Fruit fly (Drosophila melanogaster) whole organism, embryonic: ENCODE measurements around the gene rols.

Experiments
- ATbp ChIP-seq: fragments of 200-800 bp; sonication (Bioruptor generic); optimal IDR thresholded peaks from 2 replicates; lab custom pipeline; 2017; ENCODE audit warnings: missing biosample characterization, mild to moderate bottlenecking, missing genetic modification characterization, missing genetic modification reagents
- Atf3 ChIP-seq: fragments of 200-800 bp; sonication (Bioruptor generic); optimal IDR thresholded peaks from 3 replicates; lab custom pipeline; 2016; ENCODE audit warnings: missing biosample characterization, missing genetic modification characterization
- Blimp-1 ChIP-seq: fragments of 200-800 bp; sonication (Bioruptor generic); optimal IDR thresholded peaks from 3 replicates; lab custom pipeline; 2018; ENCODE audit warnings: missing biosample characterization, missing genetic modification characterization, mild to moderate bottlenecking, moderate library complexity, missing genetic modification reagents
- CG11504 ChIP-seq: fragments of 200-800 bp; sonication (Bioruptor generic); optimal IDR thresholded peaks from 3 replicates; lab custom pipeline; 2019; ENCODE audit warnings: missing biosample characterization, mild to moderate bottlenecking, missing genetic modification characterization, moderate library complexity
- CG11560 ChIP-seq: fragments of 200-800 bp; sonication (Bioruptor generic); IDR thresholded peaks from 3 replicates; pipeline ENCODE4 v1.3.6; 2022; ENCODE audit warnings: missing biosample characterization, missing genetic modification characterization
- CG11723 ChIP-seq: fragments of 200-800 bp; sonication (Bioruptor generic); optimal IDR thresholded peaks from 2 replicates; lab custom pipeline; 2017; ENCODE audit warnings: missing biosample characterization, mild to moderate bottlenecking, missing genetic modification characterization
- CG13123 ChIP-seq: fragments of 200-800 bp; sonication (Bioruptor generic); optimal IDR thresholded peaks from 2 replicates; lab custom pipeline; 2016; ENCODE audit warnings: missing biosample characterization, missing genetic modification characterization
- CG14014 ChIP-seq: fragments of 200-800 bp; sonication (Bioruptor generic); IDR thresholded peaks from 2 replicates; pipeline ENCODE4 v1.3.6; 2022; ENCODE audit warnings: missing biosample characterization, missing genetic modification characterization
- CG17829 ChIP-seq: fragments of 200-800 bp; optimal IDR thresholded peaks from 2 replicates; lab custom pipeline; 2019; ENCODE audit warnings: missing biosample characterization, mild to moderate bottlenecking, missing genetic modification characterization, moderate library complexity
- CG30020 ChIP-seq: fragments of 200-800 bp; optimal IDR thresholded peaks from 2 replicates; lab custom pipeline; 2019; ENCODE audit warnings: missing biosample characterization, mild to moderate bottlenecking, missing genetic modification characterization, moderate library complexity
- CG30403 ChIP-seq: fragments of 200-800 bp; sonication (Bioruptor generic); optimal IDR thresholded peaks from 3 replicates; lab custom pipeline; 2016; ENCODE audit warnings: missing biosample characterization, missing genetic modification characterization
- CG3995 ChIP-seq: fragments of 200-800 bp; sonication (Bioruptor generic); optimal IDR thresholded peaks from 3 replicates; lab custom pipeline; 2016; ENCODE audit warnings: missing biosample characterization, missing genetic modification characterization
- CG4854 ChIP-seq: fragments of 200-800 bp; sonication (Bioruptor generic); optimal IDR thresholded peaks from 2 replicates; lab custom pipeline; 2016; ENCODE audit warnings: missing biosample characterization, missing genetic modification characterization, inconsistent platforms
- CG6654 ChIP-seq: fragments of 200-800 bp; sonication (Bioruptor generic); optimal IDR thresholded peaks from 2 replicates; lab custom pipeline; 2017; ENCODE audit warnings: missing biosample characterization, mild to moderate bottlenecking, missing genetic modification characterization
- CG9817 ChIP-seq: fragments of 200-800 bp; sonication (Bioruptor generic); optimal IDR thresholded peaks from 2 replicates; lab custom pipeline; 2018; ENCODE audit warnings: missing biosample characterization, mild to moderate bottlenecking, missing genetic modification characterization, moderate library complexity
- CHES-1-like ChIP-seq: fragments of 200-800 bp; sonication (Bioruptor generic); optimal IDR thresholded peaks from 2 replicates; lab custom pipeline; 2016; ENCODE audit warnings: missing biosample characterization, missing genetic modification characterization
- D19A ChIP-seq: fragments of 200-800 bp; optimal IDR thresholded peaks from 3 replicates; lab custom pipeline; 2019; ENCODE audit warnings: missing biosample characterization, mild to moderate bottlenecking, missing genetic modification characterization, moderate library complexity
- D19B ChIP-seq: fragments of 200-800 bp; sonication (Bioruptor generic); optimal IDR thresholded peaks from 2 replicates; lab custom pipeline; 2017; ENCODE audit warnings: missing biosample characterization, mild to moderate bottlenecking, missing genetic modification characterization
- Ets65A ChIP-seq: fragments of 200-800 bp; sonication (Bioruptor generic); peaks from one replicate; lab custom pipeline; 2016; ENCODE audit warnings: missing biosample characterization, missing genetic modification characterization
- HLH4C ChIP-seq: fragments of 200-800 bp; sonication (Bioruptor generic); IDR thresholded peaks from 3 replicates; pipeline ENCODE4 v1.3.6; 2022; ENCODE audit warnings: missing biosample characterization, missing genetic modification characterization; ENCODE audit not compliant: partially characterized antibody
- HLHmδ ChIP-seq: fragments of 200-800 bp; sonication (Bioruptor generic); optimal IDR thresholded peaks from 2 replicates; lab custom pipeline; 2018; ENCODE audit warnings: missing biosample characterization, mild to moderate bottlenecking, missing genetic modification characterization, moderate library complexity
- Hand ChIP-seq: fragments of 200-800 bp; sonication (Bioruptor generic); optimal IDR thresholded peaks from 2 replicates; lab custom pipeline; 2017; ENCODE audit warnings: mild to moderate bottlenecking, missing biosample characterization, missing genetic modification reagents, missing genetic modification characterization
- Mrtf ChIP-seq: fragments of 200-800 bp; sonication (Bioruptor generic); IDR thresholded peaks from 3 replicates; pipeline ENCODE4 v1.3.6; 2022; ENCODE audit warnings: missing biosample characterization, missing genetic modification characterization
- Opbp ChIP-seq: fragments of 200-800 bp; sonication (Bioruptor generic); IDR thresholded peaks from 3 replicates; pipeline ENCODE4 v1.3.6; 2022; ENCODE audit warnings: missing biosample characterization, missing genetic modification characterization; ENCODE audit not compliant: partially characterized antibody
- Spps ChIP-seq: fragments of 200-800 bp; sonication (Bioruptor generic); optimal IDR thresholded peaks from 2 replicates; lab custom pipeline; 2018; ENCODE audit warnings: missing biosample characterization, mild to moderate bottlenecking, missing genetic modification characterization
- ab ChIP-seq: fragments of 200-800 bp; sonication (Bioruptor generic); optimal IDR thresholded peaks from 2 replicates; lab custom pipeline; 2016; ENCODE audit warnings: missing biosample characterization, missing genetic modification characterization
- al ChIP-seq: fragments of 200-800 bp; sonication (Bioruptor generic); IDR thresholded peaks from 2 replicates; pipeline ENCODE4 v1.3.6; 2022; ENCODE audit warnings: missing biosample characterization, missing genetic modification characterization
- ase ChIP-seq: fragments of 200-800 bp; sonication (Bioruptor generic); IDR thresholded peaks from 3 replicates; pipeline ENCODE4 v1.3.6; 2022; ENCODE audit warnings: missing biosample characterization, missing genetic modification characterization
- chm ChIP-seq: fragments of 200-800 bp; sonication (Bioruptor generic); IDR thresholded peaks from 2 replicates; pipeline ENCODE4 v1.3.6; 2022; ENCODE audit warnings: missing biosample characterization, missing genetic modification characterization
- cwo ChIP-seq: fragments of 200-800 bp; sonication (Bioruptor generic); optimal IDR thresholded peaks from 3 replicates; lab custom pipeline; 2017; ENCODE audit warnings: missing biosample characterization, missing genetic modification characterization, mild to moderate bottlenecking, moderate library complexity, missing genetic modification reagents
- da ChIP-seq: fragments of 200-800 bp; sonication (Bioruptor generic); optimal IDR thresholded peaks from 2 replicates; lab custom pipeline; 2016; ENCODE audit warnings: missing biosample characterization, missing genetic modification characterization
- dm ChIP-seq: fragments of 200-800 bp; sonication (Bioruptor generic); optimal IDR thresholded peaks from 3 replicates; lab custom pipeline; 2016; ENCODE audit warnings: missing biosample characterization, missing genetic modification characterization
- dmrt99B ChIP-seq: fragments of 200-800 bp; sonication (Bioruptor generic); optimal IDR thresholded peaks from 2 replicates; lab custom pipeline; 2018; ENCODE audit warnings: missing biosample characterization, mild to moderate bottlenecking, missing genetic modification characterization, moderate library complexity
- dpn ChIP-seq, 2 experiments: fragments of 200-800 bp; sonication (Bioruptor generic); optimal IDR thresholded peaks; 3 replicates each; lab custom pipeline; 2016; ENCODE audit warnings: missing biosample characterization in 2 of 2, missing genetic modification characterization in 2 of 2
- grn ChIP-seq: fragments of 200-800 bp; sonication (Bioruptor generic); optimal IDR thresholded peaks from 3 replicates; lab custom pipeline; 2017; ENCODE audit warnings: missing biosample characterization, missing genetic modification characterization
- mam ChIP-seq: fragments of 200-800 bp; sonication (Bioruptor generic); optimal IDR thresholded peaks from 3 replicates; lab custom pipeline; 2016; ENCODE audit warnings: missing biosample characterization, missing genetic modification characterization
- mirr ChIP-seq: fragments of 200-800 bp; sonication (Bioruptor generic); optimal IDR thresholded peaks from 3 replicates; lab custom pipeline; 2018; ENCODE audit warnings: missing biosample characterization, mild to moderate bottlenecking, missing genetic modification characterization
- nau ChIP-seq: fragments of 200-800 bp; sonication (Bioruptor generic); optimal IDR thresholded peaks from 3 replicates; lab custom pipeline; 2017; ENCODE audit warnings: missing biosample characterization, mild to moderate bottlenecking, missing genetic modification characterization, missing genetic modification reagents
- nmo ChIP-seq: fragments of 200-800 bp; sonication (Bioruptor generic); optimal IDR thresholded peaks from 2 replicates; lab custom pipeline; 2018; ENCODE audit warnings: missing biosample characterization, mild to moderate bottlenecking, missing genetic modification characterization, moderate library complexity
- onecut ChIP-seq: fragments of 200-800 bp; sonication (Bioruptor generic); IDR thresholded peaks from 2 replicates; pipeline ENCODE4 v1.3.6; 2022; ENCODE audit warnings: missing biosample characterization, missing genetic modification characterization
- pros ChIP-seq: fragments of 200-800 bp; sonication (Bioruptor generic); optimal IDR thresholded peaks from 3 replicates; lab custom pipeline; 2019; ENCODE audit warnings: missing biosample characterization, mild to moderate bottlenecking, missing genetic modification characterization, moderate library complexity
- row ChIP-seq: fragments of 200-800 bp; sonication (Bioruptor generic); IDR thresholded peaks from 3 replicates; pipeline ENCODE4 v1.3.6; 2022; ENCODE audit warnings: missing biosample characterization, missing genetic modification characterization
- salm ChIP-seq: fragments of 200-800 bp; sonication (Bioruptor generic); optimal IDR thresholded peaks from 2 replicates; lab custom pipeline; 2018; ENCODE audit warnings: missing biosample characterization, mild to moderate bottlenecking, missing genetic modification characterization
- sob ChIP-seq: fragments of 200-800 bp; sonication (Bioruptor generic); IDR thresholded peaks from 2 replicates; pipeline ENCODE4 v1.3.6; 2022; ENCODE audit warnings: missing biosample characterization, missing genetic modification characterization
- stwl ChIP-seq: fragments of 200-800 bp; sonication (Bioruptor generic); optimal IDR thresholded peaks from 3 replicates; lab custom pipeline; 2018; ENCODE audit warnings: missing biosample characterization, mild to moderate bottlenecking, missing genetic modification characterization, moderate library complexity
- sug ChIP-seq: fragments of 200-800 bp; optimal IDR thresholded peaks from 2 replicates; lab custom pipeline; 2019; ENCODE audit warnings: missing biosample characterization, mild to moderate bottlenecking, missing genetic modification characterization, moderate library complexity
- twi ChIP-seq: fragments of 200-800 bp; optimal IDR thresholded peaks from 2 replicates; lab custom pipeline; 2019; ENCODE audit warnings: missing biosample characterization, mild to moderate bottlenecking, missing genetic modification characterization, moderate library complexity
- unpg ChIP-seq: fragments of 200-800 bp; sonication (Bioruptor generic); optimal IDR thresholded peaks from 3 replicates; lab custom pipeline; 2018; ENCODE audit warnings: missing biosample characterization, mild to moderate bottlenecking, missing genetic modification characterization, moderate library complexity

The rols gene

dm6 chr3L:12002321-12003248 lies 62.1 kb downstream of the rols start, which contains the start of the genes Pop2 and CG6928 (continued):
- TF ChIP-seq CG14014 (GFP tag; lab: Robert Waterston, UW) (peak; percentile 63; the same call in 1 of the 2 replicates), nau (GFP tag; lab: Kevin White, UChicago) (no peak), dmrt99B (tag; lab: Kevin White, UChicago) (no peak), HLHmδ (no peak), HLH4C (GFP tag; lab: Robert Waterston, UW) (peak; percentile 74), Mrtf (GFP tag; lab: Robert Waterston, UW) (peak; percentile 47; the same call in 1 of the 3 replicates), D19B (GFP tag; lab: Kevin White, UChicago) (peak; percentile 19), Opbp (peak; percentile 79), twi (tag; lab: Kevin White, UChicago) (peak; percentile 48), cwo (GFP tag; lab: Kevin White, UChicago) (no peak), ase (GFP tag; lab: Robert Waterston, UW) (no peak), sob (GFP tag; lab: Robert Waterston, UW) (peak; percentile 87), mam (GFP tag; lab: Kevin White, UChicago) (peak; percentile 88), ATbp (GFP tag; lab: Kevin White, UChicago) (no peak), stwl (tag; lab: Kevin White, UChicago) (peak; percentile 97), ab (peak; percentile 57), da (peak; percentile 42), Ets65A (peak; percentile 99), CG4854 (GFP tag; lab: Kevin White, UChicago) (peak; percentile 74), CG30020 (peak; percentile 42), dm (GFP tag; lab: Kevin White, UChicago) (peak; percentile 78), Atf3 (GFP tag; lab: Kevin White, UChicago) (peak; percentile 48), al (GFP tag; lab: Robert Waterston, UW) (peak; percentile 56), CG11723 (GFP tag; lab: Kevin White, UChicago) (peak; percentile 40), Blimp-1 (GFP tag; lab: Kevin White, UChicago) (peak; percentile 42), D19A (tag; lab: Kevin White, UChicago) (no peak), grn (GFP tag; lab: Kevin White, UChicago) (no peak), CG3995 (peak; percentile 10), dpn (GFP tag; optimal IDR thresholded peaks at IDR 0.05; lab: Kevin White, UChicago) (peak; percentile 79 to 88), pros (GFP tag; lab: Kevin White, UChicago) (no peak), chm (peak; percentile 29; the same call in 1 of the 2 replicates), mirr (GFP tag; lab: Kevin White, UChicago) (no peak), onecut (no peak), row (peak; percentile 77), sug (tag; lab: Kevin White, UChicago) (peak; percentile 67), nmo (GFP tag; lab: Kevin White, UChicago) (peak; percentile 84), Spps (tag; lab: Kevin White, UChicago) (peak; percentile 0), CG30403 (GFP tag; lab: Kevin White, UChicago) (peak; percentile 86), CG17829 (tag; lab: Kevin White, UChicago) (peak; percentile 58), CG13123 (GFP tag; lab: Kevin White, UChicago) (peak; percentile 63), CG11504 (tag; lab: Kevin White, UChicago) (peak; percentile 71), CHES-1-like (peak; percentile 92), Hand (no peak), unpg (GFP tag; lab: Kevin White, UChicago) (peak; percentile 58), CG9817 (tag; lab: Kevin White, UChicago) (peak; percentile 72), CG11560 (tag; lab: Robert Waterston, UW) (peak; percentile 67; the same call in 2 of the 3 replicates), CG6654 (GFP tag; lab: Kevin White, UChicago) (peak; percentile 14), salm (tag; lab: Kevin White, UChicago) (no peak)
